Fruit fly (Drosophila melanogaster): Measurements from ENCODE around the gene Rbp4.

The Rbp4 gene

dm6 chr3R:13644778-13645660 is 11.2 kb downstream of the Rbp4 start:
- TF ChIP-seq CG14655 (GFP tag; optimal IDR thresholded peaks at IDR 0.05) (no peak), CG8301 (tag; optimal IDR thresholded peaks at IDR 0.05) (no peak), CG17806 (tag; optimal IDR thresholded peaks at IDR 0.05) (peak; percentile 25), Pif1A (GFP tag; optimal IDR thresholded peaks at IDR 0.05) (peak; percentile 67), CG12605 (GFP tag; IDR thresholded peaks at IDR 0.05) (no peak), CG4496 (GFP tag; IDR thresholded peaks at IDR 0.05) (no peak), CG15710 (tag; optimal IDR thresholded peaks at IDR 0.05) (peak; percentile 30), gl (tag; optimal IDR thresholded peaks at IDR 0.05) (no peak), CG8159 (tag; optimal IDR thresholded peaks at IDR 0.05) (no peak), CG10348 (GFP tag; IDR thresholded peaks at IDR 0.05) (no peak), CG34367 (tag; optimal IDR thresholded peaks at IDR 0.05) (no peak), Ets98B (GFP tag; IDR thresholded peaks at IDR 0.05) (peak; percentile 59; the same call in 1 of the 2 replicates), fd96Ca (GFP tag; IDR thresholded peaks at IDR 0.05) (no peak), rn (GFP tag; IDR thresholded peaks at IDR 0.05) (no peak), EcR (GFP tag; optimal IDR thresholded peaks at IDR 0.05) (peak; percentile 16), CG13204 (GFP tag; optimal IDR thresholded peaks at IDR 0.05) (no peak), D1 (tag; optimal IDR thresholded peaks at IDR 0.05) (no peak), CG9948 (tag; optimal IDR thresholded peaks at IDR 0.05) (no peak), Pif1B (GFP tag; optimal IDR thresholded peaks at IDR 0.05) (peak; percentile 69), Snoo (tag; optimal IDR thresholded peaks at IDR 0.05) (peak; percentile 25), CG32121 (GFP tag; IDR thresholded peaks at IDR 0.05) (peak; percentile 52; the same call in 1 of the 2 replicates)

dm6 chr3R:13631642-13632041 is 24.6 kb downstream of the Rbp4 start, which contains the start of gene CG10841:
Gene CG10841 (plus strand): TSS chr3R:13631942.
- TF ChIP-seq CG8159 (tag; optimal IDR thresholded peaks at IDR 0.05) (no peak), CG9948 (tag; optimal IDR thresholded peaks at IDR 0.05) (no peak), CG4496 (GFP tag; IDR thresholded peaks at IDR 0.05) (no peak), CG17806 (tag; optimal IDR thresholded peaks at IDR 0.05) (no peak), Snoo (tag; optimal IDR thresholded peaks at IDR 0.05) (no peak), CG10348 (GFP tag; IDR thresholded peaks at IDR 0.05) (no peak), D1 (tag; optimal IDR thresholded peaks at IDR 0.05) (no peak), EcR (GFP tag; optimal IDR thresholded peaks at IDR 0.05) (no peak), Pif1A (GFP tag; optimal IDR thresholded peaks at IDR 0.05) (no peak), Ets98B (GFP tag; IDR thresholded peaks at IDR 0.05) (no peak), gl (tag; optimal IDR thresholded peaks at IDR 0.05) (no peak), Pif1B (GFP tag; optimal IDR thresholded peaks at IDR 0.05) (no peak), CG12605 (GFP tag; IDR thresholded peaks at IDR 0.05) (no peak), CG15710 (tag; optimal IDR thresholded peaks at IDR 0.05) (no peak), CG13204 (GFP tag; optimal IDR thresholded peaks at IDR 0.05) (no peak), CG8301 (tag; optimal IDR thresholded peaks at IDR 0.05) (no peak), CG34367 (tag; optimal IDR thresholded peaks at IDR 0.05) (no peak)

- TF ChIP-seq CG9948 (tag; optimal IDR thresholded peaks at IDR 0.05) (no peak), CG12605 (GFP tag; IDR thresholded peaks at IDR 0.05) (no peak), CG8159 (tag; optimal IDR thresholded peaks at IDR 0.05) (no peak), CG8301 (tag; optimal IDR thresholded peaks at IDR 0.05) (no peak), Pif1A (GFP tag; optimal IDR thresholded peaks at IDR 0.05) (no peak), CG32121 (GFP tag; IDR thresholded peaks at IDR 0.05) (no peak), Snoo (tag; optimal IDR thresholded peaks at IDR 0.05) (no peak), CG10348 (GFP tag; IDR thresholded peaks at IDR 0.05) (no peak), CG17806 (tag; optimal IDR thresholded peaks at IDR 0.05) (no peak), gl (tag; optimal IDR thresholded peaks at IDR 0.05) (no peak), Pif1B (GFP tag; optimal IDR thresholded peaks at IDR 0.05) (no peak), D1 (tag; optimal IDR thresholded peaks at IDR 0.05) (no peak), EcR (GFP tag; optimal IDR thresholded peaks at IDR 0.05) (no peak), CG13204 (GFP tag; optimal IDR thresholded peaks at IDR 0.05) (no peak), CG14655 (GFP tag; optimal IDR thresholded peaks at IDR 0.05) (no peak), Ets98B (GFP tag; IDR thresholded peaks at IDR 0.05) (no peak), CG4496 (GFP tag; IDR thresholded peaks at IDR 0.05) (no peak), rn (GFP tag; IDR thresholded peaks at IDR 0.05) (no peak), CG15710 (tag; optimal IDR thresholded peaks at IDR 0.05) (no peak)
Observed at dm6 chr3R:13617228-13617627, 39.0 kb downstream of the Rbp4 start.

- TF ChIP-seq fd96Ca (GFP tag; IDR thresholded peaks at IDR 0.05), result no peak
- no peak for TF ChIP-seq gl (tag; optimal IDR thresholded peaks at IDR 0.05)
- TF ChIP-seq CG8159 (tag; optimal IDR thresholded peaks at IDR 0.05), result no peak
- TF ChIP-seq CG10348 (GFP tag; IDR thresholded peaks at IDR 0.05), result no peak
- TF ChIP-seq CG14655 (GFP tag; optimal IDR thresholded peaks at IDR 0.05), result no peak
- TF ChIP-seq CG4496 (GFP tag; IDR thresholded peaks at IDR 0.05), result no peak
- TF ChIP-seq CG32121 (GFP tag; IDR thresholded peaks at IDR 0.05), result no peak
- no peak for TF ChIP-seq EcR (GFP tag; optimal IDR thresholded peaks at IDR 0.05)
- TF ChIP-seq CG34367 (tag; optimal IDR thresholded peaks at IDR 0.05), result no peak
- no peak for TF ChIP-seq rn (GFP tag; IDR thresholded peaks at IDR 0.05)
- TF ChIP-seq Snoo (tag; optimal IDR thresholded peaks at IDR 0.05), result no peak
- no peak for TF ChIP-seq CG17806 (tag; optimal IDR thresholded peaks at IDR 0.05)
- no peak for TF ChIP-seq CG15710 (tag; optimal IDR thresholded peaks at IDR 0.05)
Observed at dm6 chr3R:13615617-13616016, 40.6 kb downstream of the Rbp4 start, which contains the start of gene CG9269. Gene CG9269 (plus strand): TSS chr3R:13615917.

dm6 chr3R:13615007-13615406 is 41.2 kb downstream of the Rbp4 start:
- TF ChIP-seq CG15710 (tag; optimal IDR thresholded peaks at IDR 0.05), result no peak
- TF ChIP-seq CG12605 (GFP tag; IDR thresholded peaks at IDR 0.05), result no peak
- no peak for TF ChIP-seq gl (tag; optimal IDR thresholded peaks at IDR 0.05)
- no peak for TF ChIP-seq fd96Ca (GFP tag; IDR thresholded peaks at IDR 0.05)
- no peak for TF ChIP-seq CG17806 (tag; optimal IDR thresholded peaks at IDR 0.05)
- TF ChIP-seq CG8301 (tag; optimal IDR thresholded peaks at IDR 0.05), result no peak
- no peak for TF ChIP-seq Pif1B (GFP tag; optimal IDR thresholded peaks at IDR 0.05)
- no peak for TF ChIP-seq EcR (GFP tag; optimal IDR thresholded peaks at IDR 0.05)
- TF ChIP-seq Snoo (tag; optimal IDR thresholded peaks at IDR 0.05), result no peak
- no peak for TF ChIP-seq CG32121 (GFP tag; IDR thresholded peaks at IDR 0.05)
- no peak for TF ChIP-seq CG9948 (tag; optimal IDR thresholded peaks at IDR 0.05)

Data from whole organism, pupa.